Fruit fly (Drosophila melanogaster) whole organism, adult: ENCODE data around the gene CG33767.

Experiments
- CG1620 ChIP-seq: fragments of 200-800 bp; sonication (Bioruptor generic); optimal IDR thresholded peaks from 2 replicates; lab custom pipeline; 2016; ENCODE audit warnings: missing biosample characterization, missing genetic modification characterization
- CG7101 ChIP-seq: fragments of 200-800 bp; sonication (Bioruptor generic); optimal IDR thresholded peaks from 2 replicates; lab custom pipeline; 2018; ENCODE audit warnings: missing biosample characterization, mild to moderate bottlenecking, missing genetic modification characterization, moderate library complexity
- Mnt ChIP-seq: fragments of 200-800 bp; sonication (Bioruptor generic); optimal IDR thresholded peaks from 2 replicates; lab custom pipeline; 2016; ENCODE audit warnings: missing biosample characterization, mild to moderate bottlenecking, missing genetic modification characterization
- cic ChIP-seq: fragments of 200-800 bp; sonication (Bioruptor generic); optimal IDR thresholded peaks from 2 replicates; lab custom pipeline; 2017; ENCODE audit warnings: missing biosample characterization, mild to moderate bottlenecking, missing genetic modification characterization, moderate library complexity
- ovo ChIP-seq: fragments of 200-800 bp; sonication (Bioruptor generic); optimal IDR thresholded peaks from 2 replicates; lab custom pipeline; 2016; ENCODE audit warnings: missing biosample characterization, missing genetic modification characterization
- pad ChIP-seq: fragments of 200-800 bp; sonication (Bioruptor generic); optimal IDR thresholded peaks from 3 replicates; lab custom pipeline; 2017; ENCODE audit warnings: missing biosample characterization, missing genetic modification characterization, mild to moderate bottlenecking, moderate library complexity, missing genetic modification reagents

The CG33767 gene

DNA sequence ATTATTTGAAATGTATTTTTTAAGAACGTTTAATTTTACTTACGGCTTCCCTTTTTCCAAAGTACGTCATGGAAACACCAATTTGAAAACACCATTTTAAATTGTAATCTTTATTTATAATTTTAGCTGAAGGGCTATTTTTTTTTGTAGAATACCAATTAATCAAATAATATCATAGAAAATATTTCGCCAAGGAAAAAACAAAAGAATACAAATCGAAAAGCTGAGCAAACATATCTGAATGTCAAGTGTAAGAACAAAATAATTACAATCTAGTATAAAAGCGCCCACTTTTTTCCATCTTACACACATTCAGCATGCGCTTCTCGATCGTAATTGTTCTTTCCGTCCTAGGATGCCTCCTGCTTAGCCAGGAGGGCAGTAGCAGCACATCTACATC lies 49.5 kb downstream of the CG33767 start, which contains the start of gene CG14452:
TSS of gene CG14452 (plus strand) at position 301 of the 400 bp plus-strand sequence.
- TF ChIP-seq Mnt (GFP tag; lab: Kevin White, UChicago) (no peak), ovo (GFP tag; lab: Kevin White, UChicago) (no peak), CG7101 (tag; lab: Kevin White, UChicago) (no peak), pad (no peak), CG1620 (no peak), cic (GFP tag; lab: Kevin White, UChicago) (no peak)
